Worm (Caenorhabditis elegans) whole organism, L4 larva: ENCODE measurements around the gene nhr-101.

Experiments
- D1046.2 ChIP-seq: fragments of 200-800 bp; sonication (Bioruptor generic); IDR thresholded peaks from 2 replicates; pipeline ENCODE4 v1.3.6; 2022; ENCODE audit warnings: missing genetic modification characterization, missing compliant biosample characterization
- T20F7.1 ChIP-seq: fragments of 200-800 bp; sonication (Bioruptor generic); optimal IDR thresholded peaks from 2 replicates; lab custom pipeline; 2018; ENCODE audit warnings: mild to moderate bottlenecking, missing genetic modification characterization, missing compliant biosample characterization
- T26A8.4 ChIP-seq: fragments of 200-800 bp; sonication (Bioruptor generic); IDR thresholded peaks from 2 replicates; pipeline ENCODE4 v1.3.6; 2022; ENCODE audit warnings: missing genetic modification characterization, missing compliant biosample characterization
- Y75B8A.6 ChIP-seq: fragments of 200-800 bp; sonication (Bioruptor generic); IDR thresholded peaks from 2 replicates; pipeline ENCODE4 v1.3.6; 2022; ENCODE audit warnings: missing genetic modification reagents, missing genetic modification characterization, missing compliant biosample characterization
- ZK337.2 ChIP-seq: fragments of 200-800 bp; sonication (Bioruptor generic); IDR thresholded peaks from 2 replicates; pipeline ENCODE4 v1.3.6; 2022; ENCODE audit warnings: missing genetic modification reagents, missing genetic modification characterization, missing compliant biosample characterization
- aha-1 ChIP-seq: fragments of 150-350 bp; peaks from one replicate; lab custom pipeline; 2014; ENCODE audit warnings: missing biosample characterization, missing genetic modification characterization
- aly-2 ChIP-seq: sonication (generic microtip); optimal IDR thresholded peaks from 2 replicates; lab custom pipeline; 2018; ENCODE audit warnings: missing biosample characterization, missing genetic modification characterization
- ama-1 ChIP-seq: fragments of 150-350 bp; optimal IDR thresholded peaks from 2 replicates; lab custom pipeline; 2014; ENCODE audit warnings: inconsistent platforms, mixed read lengths
- attf-4 ChIP-seq: sonication (generic microtip); optimal IDR thresholded peaks from 3 replicates; lab custom pipeline; 2017; ENCODE audit warnings: missing biosample characterization, missing genetic modification characterization
- ceh-32 ChIP-seq: sonication (generic microtip); optimal IDR thresholded peaks from 2 replicates; lab custom pipeline; 2016; ENCODE audit warnings: mild to moderate bottlenecking, missing genetic modification characterization, missing compliant biosample characterization; ENCODE audit not compliant: poor library complexity
- ceh-44 ChIP-seq: fragments of 200-800 bp; sonication (Bioruptor generic); IDR thresholded peaks from 2 replicates; pipeline ENCODE4 v1.3.6; 2022; ENCODE audit warnings: missing genetic modification reagents, missing genetic modification characterization, missing compliant biosample characterization
- cey-2 ChIP-seq: sonication (generic microtip); optimal IDR thresholded peaks from 3 replicates; lab custom pipeline; 2017; ENCODE audit warnings: missing genetic modification characterization, mild to moderate bottlenecking, missing compliant biosample characterization, antibody characterized with exemption, borderline replicate concordance; ENCODE audit not compliant: insufficient read depth
- daf-12 ChIP-seq: fragments of 150-350 bp; optimal IDR thresholded peaks from 2 replicates; lab custom pipeline; 2014; ENCODE audit warnings: missing biosample characterization, missing genetic modification reagents, missing genetic modification characterization
- daf-16 ChIP-seq, 3 experiments: sonication (generic microtip); optimal IDR thresholded peaks; 2 replicates each; lab custom pipeline; 2016 to 2017; ENCODE audit warnings: missing genetic modification characterization in 3 of 3, missing genetic modification reagents in 3 of 3, mild to moderate bottlenecking in 2 of 3, missing compliant biosample characterization in 2 of 3, missing biosample characterization in 1 of 3, moderate library complexity in 1 of 3
- daf-8 ChIP-seq: fragments of 200-800 bp; sonication (Bioruptor generic); IDR thresholded peaks from 2 replicates; pipeline ENCODE4 v1.3.6; 2022; ENCODE audit warnings: missing genetic modification characterization, missing compliant biosample characterization
- dpl-1 ChIP-seq: fragments of 150-350 bp; optimal IDR thresholded peaks from 2 replicates; lab custom pipeline; 2014; ENCODE audit warnings: missing biosample characterization, missing genetic modification reagents, missing genetic modification characterization
- egl-27 ChIP-seq: sonication (generic microtip); optimal IDR thresholded peaks from 3 replicates; lab custom pipeline; 2017; ENCODE audit warnings: missing biosample characterization, missing genetic modification reagents, missing genetic modification characterization
- fos-1 ChIP-seq: fragments of 150-350 bp; optimal IDR thresholded peaks from 2 replicates; lab custom pipeline; 2014; ENCODE audit warnings: missing biosample characterization, missing genetic modification characterization
- gei-8 ChIP-seq: fragments of 200-800 bp; sonication (Bioruptor generic); optimal IDR thresholded peaks from 2 replicates; lab custom pipeline; 2018; ENCODE audit warnings: mild to moderate bottlenecking, missing genetic modification characterization, missing compliant biosample characterization
- hlh-11 ChIP-seq: fragments of 200-800 bp; sonication (Bioruptor generic); optimal IDR thresholded peaks from 2 replicates; lab custom pipeline; 2018; ENCODE audit warnings: mild to moderate bottlenecking, missing genetic modification characterization, missing compliant biosample characterization
- hmg-1.1 ChIP-seq: fragments of 200-800 bp; sonication (Bioruptor generic); IDR thresholded peaks from 2 replicates; pipeline ENCODE4 v1.3.6; 2022; ENCODE audit warnings: missing genetic modification reagents, missing genetic modification characterization, missing compliant biosample characterization
- lim-7 ChIP-seq: fragments of 200-800 bp; sonication (Bioruptor generic); IDR thresholded peaks from 2 replicates; pipeline ENCODE4 v1.3.6; 2022; ENCODE audit warnings: missing genetic modification characterization, missing compliant biosample characterization
- lin-13 ChIP-seq: fragments of 150-350 bp; optimal IDR thresholded peaks from 2 replicates; lab custom pipeline; 2014; ENCODE audit warnings: missing biosample characterization, missing genetic modification reagents, missing genetic modification characterization
- lin-15B ChIP-seq: fragments of 150-350 bp; sonication (generic microtip); optimal IDR thresholded peaks from 3 replicates; lab custom pipeline; 2014; ENCODE audit warnings: missing biosample characterization, missing genetic modification characterization
- lin-38 ChIP-seq: fragments of 200-800 bp; sonication (Bioruptor generic); IDR thresholded peaks from 2 replicates; pipeline ENCODE4 v1.3.6; 2022; ENCODE audit warnings: missing genetic modification reagents, missing genetic modification characterization, missing compliant biosample characterization
- lsy-2 ChIP-seq, 2 experiments: fragments of 150-350 bp in 1 of 2; sonication (generic microtip) in 1 of 2; optimal IDR thresholded peaks; 2 replicates each; lab custom pipeline; 2014 to 2017; ENCODE audit warnings: missing biosample characterization in 2 of 2, missing genetic modification characterization in 2 of 2
- madf-5 ChIP-seq, 2 experiments: fragments of 200-800 bp; sonication (Bioruptor generic); IDR thresholded peaks; 2 replicates each; pipeline ENCODE4 v1.3.6; 2022; ENCODE audit warnings: missing compliant biosample characterization in 2 of 2, missing genetic modification characterization in 2 of 2
- madf-9 ChIP-seq: fragments of 200-800 bp; sonication (Bioruptor generic); conservative IDR thresholded peaks from 2 replicates; pipeline ENCODE4 v1.3.6; 2022; ENCODE audit warnings: missing genetic modification reagents, missing genetic modification characterization, missing compliant biosample characterization
- mdt-29 ChIP-seq: fragments of 200-800 bp; sonication (Bioruptor generic); IDR thresholded peaks from 2 replicates; pipeline ENCODE4 v1.3.6; 2022; ENCODE audit warnings: missing genetic modification reagents, missing genetic modification characterization, missing compliant biosample characterization
- mep-1 ChIP-seq: fragments of 150-350 bp; sonication (generic microtip); optimal IDR thresholded peaks from 3 replicates; lab custom pipeline; 2014; ENCODE audit warnings: missing biosample characterization, missing genetic modification characterization
- mxl-2 ChIP-seq: fragments of 200-800 bp; sonication (Bioruptor generic); conservative IDR thresholded peaks from 2 replicates; pipeline ENCODE4 v1.3.6; 2022; ENCODE audit warnings: missing genetic modification reagents, missing genetic modification characterization, missing compliant biosample characterization
- mxl-3 ChIP-seq: fragments of 200-800 bp; sonication (Bioruptor generic); optimal IDR thresholded peaks from 2 replicates; lab custom pipeline; 2018; ENCODE audit warnings: mild to moderate bottlenecking, missing genetic modification characterization, missing compliant biosample characterization
- nhr-10 ChIP-seq: fragments of 150-350 bp; optimal IDR thresholded peaks from 2 replicates; lab custom pipeline; 2014; ENCODE audit warnings: missing biosample characterization, missing genetic modification characterization
- nhr-102 ChIP-seq: sonication (generic microtip); optimal IDR thresholded peaks from 2 replicates; lab custom pipeline; 2016; ENCODE audit warnings: mild to moderate bottlenecking, missing genetic modification characterization, moderate library complexity, missing compliant biosample characterization
- nhr-28 ChIP-seq: fragments of 150-350 bp; optimal IDR thresholded peaks from 2 replicates; lab custom pipeline; 2014; ENCODE audit warnings: missing biosample characterization, missing genetic modification characterization
- nhr-41 ChIP-seq: fragments of 200-800 bp; sonication (Bioruptor generic); IDR thresholded peaks from 2 replicates; pipeline ENCODE4 v1.3.6; 2022; ENCODE audit warnings: missing genetic modification reagents, missing genetic modification characterization, missing compliant biosample characterization
- nhr-6 ChIP-seq: fragments of 150-350 bp; optimal IDR thresholded peaks from 2 replicates; lab custom pipeline; 2014; ENCODE audit warnings: missing biosample characterization, missing genetic modification characterization
- rbr-2 ChIP-seq: sonication (generic microtip); optimal IDR thresholded peaks from 2 replicates; lab custom pipeline; 2016; ENCODE audit warnings: missing genotype, missing genetic modification characterization, missing compliant biosample characterization
- saeg-2 ChIP-seq: fragments of 200-800 bp; sonication (Bioruptor generic); IDR thresholded peaks from 2 replicates; pipeline ENCODE4 v1.3.6; 2022; ENCODE audit warnings: missing genetic modification reagents, missing genetic modification characterization, missing compliant biosample characterization
- set-16 ChIP-seq: fragments of 200-800 bp; sonication (Bioruptor generic); IDR thresholded peaks from 2 replicates; pipeline ENCODE4 v1.3.6; 2022; ENCODE audit warnings: missing genetic modification reagents, missing genetic modification characterization, missing compliant biosample characterization
- skn-1 ChIP-seq: fragments of 150-350 bp; optimal IDR thresholded peaks from 2 replicates; lab custom pipeline; 2014; ENCODE audit warnings: missing biosample characterization, missing genetic modification characterization
- snpc-1.2 ChIP-seq: fragments of 200-800 bp; sonication (Bioruptor generic); IDR thresholded peaks from 2 replicates; pipeline ENCODE4 v1.3.6; 2022; ENCODE audit warnings: missing genetic modification reagents, missing genetic modification characterization, missing compliant biosample characterization
- spr-1 ChIP-seq: sonication (generic microtip); optimal IDR thresholded peaks from 2 replicates; lab custom pipeline; 2016; ENCODE audit warnings: mild to moderate bottlenecking, missing genetic modification characterization, missing compliant biosample characterization
- spr-3 ChIP-seq: fragments of 200-800 bp; sonication (Bioruptor generic); optimal IDR thresholded peaks from 2 replicates; lab custom pipeline; 2018; ENCODE audit warnings: mild to moderate bottlenecking, missing genetic modification characterization, missing compliant biosample characterization
- tag-97 ChIP-seq: fragments of 200-800 bp; sonication (Bioruptor generic); IDR thresholded peaks from 2 replicates; pipeline ENCODE4 v1.3.6; 2022; ENCODE audit warnings: missing genetic modification characterization, missing compliant biosample characterization
- tra-1 ChIP-seq: fragments of 200-800 bp; sonication (Bioruptor generic); IDR thresholded peaks from 2 replicates; pipeline ENCODE4 v1.3.6; 2022; ENCODE audit warnings: missing genetic modification reagents, missing genetic modification characterization, missing compliant biosample characterization
- unc-39 ChIP-seq: sonication (generic microtip); optimal IDR thresholded peaks from 2 replicates; lab custom pipeline; 2017; ENCODE audit warnings: missing biosample characterization, missing genetic modification characterization
- vab-7 ChIP-seq: fragments of 200-800 bp; sonication (Bioruptor generic); IDR thresholded peaks from 2 replicates; pipeline ENCODE4 v1.3.6; 2022; ENCODE audit warnings: missing genetic modification reagents, missing genetic modification characterization, missing compliant biosample characterization
- zfp-2 ChIP-seq: sonication (generic microtip); optimal IDR thresholded peaks from 2 replicates; lab custom pipeline; 2016; ENCODE audit warnings: mild to moderate bottlenecking, missing genetic modification characterization, missing compliant biosample characterization
- zip-11 ChIP-seq: fragments of 200-800 bp; sonication (Bioruptor generic); IDR thresholded peaks from 2 replicates; pipeline ENCODE4 v1.3.6; 2022; ENCODE audit warnings: missing genetic modification characterization, missing compliant biosample characterization
- zip-2 ChIP-seq: fragments of 150-350 bp; optimal IDR thresholded peaks from 2 replicates; lab custom pipeline; 2014; ENCODE audit warnings: missing biosample characterization, missing genetic modification characterization
- ztf-7 ChIP-seq: fragments of 150-350 bp; optimal IDR thresholded peaks from 2 replicates; lab custom pipeline; 2014; ENCODE audit warnings: missing biosample characterization, missing genetic modification characterization

nhr-101 gene

DNA sequence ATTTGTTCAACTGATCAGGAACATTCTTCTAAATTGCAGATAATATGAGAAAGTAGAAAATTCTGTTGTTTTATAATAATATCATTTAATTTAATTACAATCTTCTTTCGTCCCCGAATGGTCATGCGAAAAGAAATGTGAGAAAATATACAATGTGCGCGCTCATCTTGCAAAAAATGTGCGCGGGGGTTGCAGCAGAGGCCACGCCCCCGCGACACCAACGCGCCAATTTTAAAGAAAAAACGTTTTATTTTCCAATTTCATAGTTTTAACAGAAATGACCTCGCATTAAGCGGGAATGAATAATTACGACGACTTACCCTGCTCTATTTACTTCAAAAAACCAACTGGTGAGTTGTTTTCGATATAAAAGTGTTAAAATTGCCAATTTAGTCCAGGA is 40.2 kb downstream of the nhr-101 start, which contains the start of gene sas-5:
Gene sas-5 (plus strand): TSS at position 257 of the 400 bp plus-strand sequence.
- no peak for TF ChIP-seq mxl-2 (GFP tag; lab: Robert Waterston, UW)
- no peak for TF ChIP-seq mdt-29
- TF ChIP-seq unc-39 (tag; lab: Kevin White, UChicago): no peak
- TF ChIP-seq vab-7 (GFP tag; lab: Robert Waterston, UW): no peak; the same call in 1 of the 2 replicates
- TF ChIP-seq attf-4: no peak
- TF ChIP-seq skn-1: no peak
- TF ChIP-seq rbr-2 (tag; lab: Kevin White, UChicago): peak; percentile 44
- TF ChIP-seq nhr-10: no peak
- TF ChIP-seq madf-9: no peak
- no peak for TF ChIP-seq T20F7.1
- TF ChIP-seq ZK337.2 (GFP tag; lab: Robert Waterston, UW): no peak
- no peak for TF ChIP-seq ceh-32 (tag; lab: Kevin White, UChicago)
- no peak for TF ChIP-seq gei-8 (GFP tag; lab: Kevin White, UChicago)
- TF ChIP-seq saeg-2 (GFP tag; lab: Robert Waterston, UW): no peak
- no peak for TF ChIP-seq spr-3
- TF ChIP-seq Y75B8A.6 (GFP tag; lab: Robert Waterston, UW): no peak
- TF ChIP-seq snpc-1.2 (GFP tag; lab: Robert Waterston, UW): peak; percentile 37; the same call in 1 of the 2 replicates
- TF ChIP-seq zfp-2: no peak
- peak; percentile 74 for TF ChIP-seq mep-1 (tag; lab: Kevin White, UChicago)
- TF ChIP-seq T26A8.4 (GFP tag; lab: Robert Waterston, UW): no peak; the same call in 1 of the 2 replicates
- TF ChIP-seq mxl-3 (GFP tag; lab: Kevin White, UChicago): no peak
- TF ChIP-seq lin-15B: no peak
- TF ChIP-seq fos-1: no peak
- no peak for TF ChIP-seq ceh-44 (GFP tag; lab: Robert Waterston, UW)
- no peak for TF ChIP-seq madf-5 (GFP tag; IDR thresholded peaks at IDR 0.05; lab: Robert Waterston, UW)
- no peak for TF ChIP-seq aha-1 (tag; lab: Kevin White, UChicago)
- TF ChIP-seq zip-11 (GFP tag; lab: Robert Waterston, UW): no peak
- TF ChIP-seq dpl-1 (GFP tag; lab: Kevin White, UChicago): peak; percentile 93
- TF ChIP-seq ztf-7 (tag; lab: Kevin White, UChicago): peak; percentile 4
- peak; percentile 46 for TF ChIP-seq nhr-6 (tag; lab: Kevin White, UChicago)
- no peak for TF ChIP-seq zip-2 (tag; lab: Kevin White, UChicago)
- no peak for TF ChIP-seq daf-12 (tag; lab: Kevin White, UChicago)
- TF ChIP-seq cey-2 (tag; lab: Kevin White, UChicago): no peak
- TF ChIP-seq lin-38 (GFP tag; lab: Robert Waterston, UW): peak; percentile 81
- TF ChIP-seq nhr-41 (GFP tag; lab: Robert Waterston, UW): no peak
- TF ChIP-seq aly-2 (tag; lab: Kevin White, UChicago): no peak
- peak; percentile 79 for TF ChIP-seq hmg-1.1
- TF ChIP-seq lin-13: peak; percentile 61
- no peak for TF ChIP-seq egl-27
- TF ChIP-seq daf-16 (GFP tag; optimal IDR thresholded peaks at IDR 0.05; lab: Kevin White, UChicago): peak in 1 of 2 experiments; percentile 43
- TF ChIP-seq daf-16 (tag; optimal IDR thresholded peaks at IDR 0.05; lab: Kevin White, UChicago): peak; percentile 45
- peak; percentile 57 for TF ChIP-seq spr-1 (tag; lab: Kevin White, UChicago)
- peak; percentile 52 for TF ChIP-seq nhr-102 (tag; lab: Kevin White, UChicago)
- TF ChIP-seq lsy-2 (tag; optimal IDR thresholded peaks at IDR 0.05; lab: Kevin White, UChicago): no peak
- no peak for TF ChIP-seq tag-97 (GFP tag; lab: Robert Waterston, UW)
- TF ChIP-seq nhr-28 (tag; lab: Kevin White, UChicago): peak; percentile 8
- TF ChIP-seq set-16 (GFP tag; lab: Robert Waterston, UW): no peak
- no peak for TF ChIP-seq daf-8 (GFP tag; lab: Robert Waterston, UW)
- TF ChIP-seq ama-1 (lab: Kevin White, UChicago): no peak
- 0 out of 2 replicates have a peak, but pooled peaks have one; percentile 20 for TF ChIP-seq tra-1 (GFP tag; lab: Robert Waterston, UW)
- TF ChIP-seq lim-7 (GFP tag; lab: Robert Waterston, UW): no peak
- TF ChIP-seq D1046.2 (GFP tag; lab: Robert Waterston, UW): no peak
- peak; percentile 64 for TF ChIP-seq hlh-11 (tag; lab: Kevin White, UChicago)
